Worm (Caenorhabditis elegans) whole organism, midembryonic: ENCODE data around the gene cyp-13A11.

Experiments
- T22C8.4 ChIP-seq: fragments of 200-800 bp; sonication (Bioruptor generic); IDR thresholded peaks from 2 replicates; pipeline ENCODE4 v1.3.6; 2022; ENCODE audit warnings: missing genetic modification characterization, missing compliant biosample characterization
- cog-1 ChIP-seq: sonication (generic microtip); optimal IDR thresholded peaks from 2 replicates; lab custom pipeline; 2016; ENCODE audit warnings: missing genetic modification characterization, missing compliant biosample characterization
- flt-1 ChIP-seq: fragments of 200-800 bp; sonication (Bioruptor generic); IDR thresholded peaks from 2 replicates; pipeline ENCODE4 v1.3.6; 2022; ENCODE audit warnings: missing genetic modification characterization, missing compliant biosample characterization
- tab-1 ChIP-seq: fragments of 200-800 bp; sonication (Bioruptor generic); IDR thresholded peaks from 2 replicates; pipeline ENCODE4 v1.3.6; 2022; ENCODE audit warnings: missing genetic modification characterization, missing compliant biosample characterization
- ztf-29 ChIP-seq: fragments of 200-800 bp; sonication (Bioruptor generic); IDR thresholded peaks from 2 replicates; pipeline ENCODE4 v1.3.6; 2022; ENCODE audit warnings: missing genetic modification reagents, missing genetic modification characterization, missing compliant biosample characterization

- TF ChIP-seq T22C8.4 (GFP tag; lab: Robert Waterston, UW) (no peak), flt-1 (GFP tag; lab: Robert Waterston, UW) (no peak), cog-1 (tag; lab: Kevin White, UChicago) (no peak), ztf-29 (GFP tag; lab: Robert Waterston, UW) (no peak), tab-1 (GFP tag; lab: Robert Waterston, UW) (no peak)
Observed at ce11 chrIII:13031701-13032100, 10.9 kb downstream of the cyp-13A11 start, which contains the start of gene F14F7.5.
